Worm (Caenorhabditis elegans) whole organism, L3 larva: Measurements from ENCODE around the gene slc-9B.2.

Experiments used
- R02D3.7 ChIP-seq: fragments of 150-350 bp; optimal IDR thresholded peaks from 2 replicates; lab custom pipeline; 2014; ENCODE audit warnings: missing biosample characterization, missing genetic modification characterization
- ZK546.5 ChIP-seq: sonication (generic microtip); optimal IDR thresholded peaks from 2 replicates; lab custom pipeline; 2017; ENCODE audit warnings: missing biosample characterization, missing genetic modification characterization
- aly-2 ChIP-seq: fragments of 150-350 bp; optimal IDR thresholded peaks from 2 replicates; lab custom pipeline; 2014; ENCODE audit warnings: missing biosample characterization, missing genetic modification characterization
- ama-1 ChIP-seq: fragments of 150-350 bp; optimal IDR thresholded peaks from 2 replicates; lab custom pipeline; 2018
- ceh-28 ChIP-seq: fragments of 150-350 bp; optimal IDR thresholded peaks from 2 replicates; lab custom pipeline; 2014; ENCODE audit warnings: missing biosample characterization, missing genetic modification reagents, missing genetic modification characterization
- ceh-82 ChIP-seq: fragments of 150-350 bp; optimal IDR thresholded peaks from 2 replicates; lab custom pipeline; 2014; ENCODE audit warnings: missing biosample characterization, missing genetic modification characterization
- ceh-9 ChIP-seq: sonication (generic microtip); optimal IDR thresholded peaks from 2 replicates; lab custom pipeline; 2018; ENCODE audit warnings: missing biosample characterization, missing genetic modification characterization
- daf-12 ChIP-seq: fragments of 150-350 bp; optimal IDR thresholded peaks from 2 replicates; lab custom pipeline; 2014; ENCODE audit warnings: missing biosample characterization, missing genetic modification reagents, missing genetic modification characterization
- egl-5 ChIP-seq: fragments of 150-350 bp; optimal IDR thresholded peaks from 2 replicates; lab custom pipeline; 2017; ENCODE audit warnings: missing biosample characterization, missing genetic modification reagents, missing genetic modification characterization, inconsistent platforms
- elt-1 ChIP-seq: fragments of 150-350 bp; optimal IDR thresholded peaks from 2 replicates; lab custom pipeline; 2014; ENCODE audit warnings: missing biosample characterization, missing genetic modification characterization
- elt-2 ChIP-seq: sonication (generic microtip); optimal IDR thresholded peaks from 2 replicates; lab custom pipeline; 2016; ENCODE audit warnings: missing genetic modification reagents, mild to moderate bottlenecking, missing genetic modification characterization, missing compliant biosample characterization
- elt-3 ChIP-seq, 3 experiments: fragments of 150-350 bp in 1 of 3; sonication (generic microtip) in 2 of 3; optimal IDR thresholded peaks; 2 replicates in 2 of 3; 4 replicates in 1 of 3; lab custom pipeline; 2014 to 2017; ENCODE audit warnings: missing biosample characterization in 3 of 3, missing genetic modification characterization in 3 of 3
- eor-1 ChIP-seq, 2 experiments: fragments of 150-350 bp; optimal IDR thresholded peaks; 2 replicates each; lab custom pipeline; 2014 to 2018; ENCODE audit warnings: missing biosample characterization in 2 of 2, missing genetic modification characterization in 2 of 2
- fkh-10 ChIP-seq: sonication (generic microtip); optimal IDR thresholded peaks from 2 replicates; lab custom pipeline; 2017; ENCODE audit warnings: missing biosample characterization, missing genetic modification reagents, missing genetic modification characterization
- fkh-2 ChIP-seq: fragments of 150-350 bp; optimal IDR thresholded peaks from 2 replicates; lab custom pipeline; 2014; ENCODE audit warnings: missing biosample characterization, missing genetic modification reagents, missing genetic modification characterization
- fos-1 ChIP-seq: fragments of 150-350 bp; optimal IDR thresholded peaks from 2 replicates; lab custom pipeline; 2014; ENCODE audit warnings: missing biosample characterization, missing genetic modification characterization
- hmg-11 ChIP-seq: sonication (generic microtip); optimal IDR thresholded peaks from 2 replicates; lab custom pipeline; 2016; ENCODE audit warnings: missing genetic modification characterization, missing compliant biosample characterization
- jun-1 ChIP-seq: fragments of 150-350 bp; optimal IDR thresholded peaks from 2 replicates; lab custom pipeline; 2014; ENCODE audit warnings: missing biosample characterization, missing genetic modification reagents, missing genetic modification characterization
- lin-15B ChIP-seq: fragments of 150-350 bp; optimal IDR thresholded peaks from 2 replicates; lab custom pipeline; 2014; ENCODE audit warnings: missing biosample characterization, missing genetic modification characterization
- lin-39 ChIP-seq: fragments of 150-350 bp; optimal IDR thresholded peaks from 2 replicates; lab custom pipeline; 2018; ENCODE audit warnings: missing biosample characterization, missing genetic modification reagents, missing genetic modification characterization
- lsy-12 ChIP-seq: sonication (generic microtip); optimal IDR thresholded peaks from 2 replicates; lab custom pipeline; 2016; ENCODE audit warnings: mild to moderate bottlenecking, missing genetic modification characterization, missing compliant biosample characterization
- mdl-1 ChIP-seq: fragments of 150-350 bp; optimal IDR thresholded peaks from 2 replicates; lab custom pipeline; 2014; ENCODE audit warnings: missing biosample characterization, missing genetic modification characterization
- mml-1 ChIP-seq: fragments of 150-350 bp; sonication (generic microtip); optimal IDR thresholded peaks from 3 replicates; lab custom pipeline; 2014; ENCODE audit warnings: missing biosample characterization, missing genetic modification characterization
- nfya-1 ChIP-seq: sonication (generic microtip); optimal IDR thresholded peaks from 2 replicates; lab custom pipeline; 2017; ENCODE audit warnings: missing genetic modification characterization, mild to moderate bottlenecking, missing compliant biosample characterization, antibody characterized with exemption, moderate library complexity; ENCODE audit not compliant: insufficient read depth
- nhr-11 ChIP-seq: fragments of 150-350 bp; optimal IDR thresholded peaks from 2 replicates; lab custom pipeline; 2014; ENCODE audit warnings: missing biosample characterization, missing genetic modification characterization
- nhr-12 ChIP-seq: fragments of 150-350 bp; optimal IDR thresholded peaks from 2 replicates; lab custom pipeline; 2014; ENCODE audit warnings: missing biosample characterization, missing genetic modification characterization
- nhr-25 ChIP-seq: sonication (generic microtip); optimal IDR thresholded peaks from 2 replicates; lab custom pipeline; 2017; ENCODE audit warnings: missing biosample characterization, missing genetic modification characterization
- nhr-28 ChIP-seq: fragments of 150-350 bp; optimal IDR thresholded peaks from 2 replicates; lab custom pipeline; 2014; ENCODE audit warnings: missing biosample characterization, missing genetic modification characterization
- nhr-43 ChIP-seq: sonication (generic microtip); optimal IDR thresholded peaks from 2 replicates; lab custom pipeline; 2016; ENCODE audit warnings: mild to moderate bottlenecking, missing genetic modification characterization, missing compliant biosample characterization; ENCODE audit not compliant: poor library complexity, severe bottlenecking
- nhr-67 ChIP-seq: fragments of 150-350 bp; optimal IDR thresholded peaks from 2 replicates; lab custom pipeline; 2014; ENCODE audit warnings: missing biosample characterization, missing genetic modification characterization
- nhr-77 ChIP-seq: fragments of 150-350 bp; optimal IDR thresholded peaks from 2 replicates; lab custom pipeline; 2014; ENCODE audit warnings: missing biosample characterization, missing genetic modification characterization
- pqm-1 ChIP-seq: fragments of 150-350 bp; optimal IDR thresholded peaks from 2 replicates; lab custom pipeline; 2017; ENCODE audit warnings: missing biosample characterization, missing genetic modification characterization, inconsistent platforms
- sea-2 ChIP-seq: fragments of 150-350 bp; sonication (generic microtip); optimal IDR thresholded peaks from 4 replicates; lab custom pipeline; 2014; ENCODE audit warnings: missing biosample characterization, missing genetic modification reagents, missing genetic modification characterization
- skn-1 ChIP-seq: fragments of 150-350 bp; optimal IDR thresholded peaks from 2 replicates; lab custom pipeline; 2014; ENCODE audit warnings: missing biosample characterization, missing genetic modification characterization
- snpc-4 ChIP-seq: fragments of 150-350 bp; optimal IDR thresholded peaks from 2 replicates; lab custom pipeline; 2014; ENCODE audit warnings: missing biosample characterization, missing genetic modification characterization
- unc-62 ChIP-seq: fragments of 150-350 bp; sonication (generic microtip); optimal IDR thresholded peaks from 4 replicates; lab custom pipeline; 2014; ENCODE audit warnings: missing biosample characterization, missing genetic modification reagents, missing genetic modification characterization
- zag-1 ChIP-seq: fragments of 150-350 bp; optimal IDR thresholded peaks from 2 replicates; lab custom pipeline; 2014; ENCODE audit warnings: missing biosample characterization, missing genetic modification characterization
- ztf-11 ChIP-seq: fragments of 150-350 bp; optimal IDR thresholded peaks from 2 replicates; lab custom pipeline; 2014; ENCODE audit warnings: missing biosample characterization, missing genetic modification characterization

slc-9B.2 gene

ce11 chrV:16322155-16322554, 16.7 kb upstream of the slc-9B.2 start:
- TF ChIP-seq ztf-11 (tag; lab: Kevin White, UChicago) (no peak), ceh-28 (tag; lab: Kevin White, UChicago) (no peak), fkh-2 (tag; lab: Kevin White, UChicago) (no peak), ZK546.5 (tag; lab: Kevin White, UChicago) (no peak), mml-1 (no peak), fkh-10 (no peak), skn-1 (tag; lab: Kevin White, UChicago) (no peak), nhr-77 (tag; lab: Kevin White, UChicago) (no peak), elt-3 (tag; optimal IDR thresholded peaks at IDR 0.05; lab: Kevin White, UChicago) (no peak), mdl-1 (tag; lab: Kevin White, UChicago) (no peak), jun-1 (tag; lab: Kevin White, UChicago) (no peak), ama-1 (no peak)
- TF ChIP-seq, all 47 proteins: peak for 0

ce11 chrV:16328849-16329248, 10.0 kb upstream of the slc-9B.2 start, which contains the start of gene F57G8.7:
TSS of gene F57G8.7 (plus strand) at chrV:16329149.
- TF ChIP-seq nhr-11 (no peak), fos-1 (tag; lab: Kevin White, UChicago) (no peak), elt-3 (tag; optimal IDR thresholded peaks at IDR 0.05; lab: Kevin White, UChicago) (no peak), sea-2 (GFP tag; lab: Kevin White, UChicago) (no peak), lsy-12 (no peak), zag-1 (tag; lab: Kevin White, UChicago) (no peak), pqm-1 (tag; lab: Kevin White, UChicago) (no peak), snpc-4 (tag; lab: Kevin White, UChicago) (no peak), eor-1 (tag; optimal IDR thresholded peaks at IDR 0.05; lab: Kevin White, UChicago) (no peak), unc-62 (GFP tag; lab: Kevin White, UChicago) (no peak), daf-12 (no peak), lin-15B (tag; lab: Kevin White, UChicago) (no peak), hmg-11 (no peak), lin-39 (tag; lab: Kevin White, UChicago) (no peak), aly-2 (tag; lab: Kevin White, UChicago) (no peak), nhr-25 (no peak)

ce11 chrV:16333412-16333811, 5.4 kb upstream of the slc-9B.2 start, which contains the start of gene srh-167:
TSS of gene srh-167 (plus strand) at chrV:16333712.
- TF ChIP-seq mml-1: no peak
- no peak for TF ChIP-seq lin-39 (tag; lab: Kevin White, UChicago)
- TF ChIP-seq lin-15B (tag; lab: Kevin White, UChicago): no peak
- TF ChIP-seq egl-5 (tag; lab: Kevin White, UChicago): no peak
- TF ChIP-seq nhr-43 (tag; lab: Kevin White, UChicago): no peak
- no peak for TF ChIP-seq elt-1 (tag; lab: Kevin White, UChicago)
- no peak for TF ChIP-seq zag-1 (tag; lab: Kevin White, UChicago)
- TF ChIP-seq daf-12: no peak
- TF ChIP-seq R02D3.7 (tag; lab: Kevin White, UChicago): no peak
- TF ChIP-seq nhr-28 (tag; lab: Kevin White, UChicago): no peak
- TF ChIP-seq skn-1 (tag; lab: Kevin White, UChicago): no peak
- no peak for TF ChIP-seq ztf-11 (tag; lab: Kevin White, UChicago)
- no peak for TF ChIP-seq pqm-1 (tag; lab: Kevin White, UChicago)
- TF ChIP-seq aly-2 (tag; lab: Kevin White, UChicago): no peak
- no peak for TF ChIP-seq nfya-1
- no peak for TF ChIP-seq nhr-11
- no peak for TF ChIP-seq elt-2 (tag; lab: Kevin White, UChicago)

ce11 chrV:16336326-16336725, 2.5 kb upstream of the slc-9B.2 start, which contains the start of gene srw-87:
TSS of gene srw-87 (plus strand) at chrV:16336626.
- TF ChIP-seq nhr-67 (tag; lab: Kevin White, UChicago) (no peak), ceh-82 (no peak), nhr-12 (tag; lab: Kevin White, UChicago) (no peak), mdl-1 (tag; lab: Kevin White, UChicago) (no peak), ceh-9 (tag; lab: Kevin White, UChicago) (no peak)
